Worm (Caenorhabditis elegans) whole organism, L3 larva: ENCODE results near the gene T14G12.11.

Experiments used
- aly-2 ChIP-seq: fragments of 150-350 bp; optimal IDR thresholded peaks from 2 replicates; lab custom pipeline; 2014; ENCODE audit warnings: missing biosample characterization, missing genetic modification characterization
- ama-1 ChIP-seq: fragments of 150-350 bp; optimal IDR thresholded peaks from 2 replicates; lab custom pipeline; 2018
- ceh-16 ChIP-seq: sonication (generic microtip); optimal IDR thresholded peaks from 2 replicates; lab custom pipeline; 2017; ENCODE audit warnings: missing biosample characterization, missing genetic modification characterization
- ceh-28 ChIP-seq: fragments of 150-350 bp; optimal IDR thresholded peaks from 2 replicates; lab custom pipeline; 2014; ENCODE audit warnings: missing biosample characterization, missing genetic modification reagents, missing genetic modification characterization
- daf-12 ChIP-seq: fragments of 150-350 bp; optimal IDR thresholded peaks from 2 replicates; lab custom pipeline; 2014; ENCODE audit warnings: missing biosample characterization, missing genetic modification reagents, missing genetic modification characterization
- egl-27 ChIP-seq: sonication (generic microtip); optimal IDR thresholded peaks from 4 replicates; lab custom pipeline; 2017; ENCODE audit warnings: missing biosample characterization, missing genetic modification reagents, missing genetic modification characterization
- egl-5 ChIP-seq: fragments of 150-350 bp; optimal IDR thresholded peaks from 2 replicates; lab custom pipeline; 2017; ENCODE audit warnings: missing biosample characterization, missing genetic modification reagents, missing genetic modification characterization, inconsistent platforms
- elt-1 ChIP-seq: fragments of 150-350 bp; optimal IDR thresholded peaks from 2 replicates; lab custom pipeline; 2014; ENCODE audit warnings: missing biosample characterization, missing genetic modification characterization
- elt-2 ChIP-seq: sonication (generic microtip); optimal IDR thresholded peaks from 2 replicates; lab custom pipeline; 2016; ENCODE audit warnings: missing genetic modification reagents, mild to moderate bottlenecking, missing genetic modification characterization, missing compliant biosample characterization
- elt-3 ChIP-seq, 3 experiments: fragments of 150-350 bp in 1 of 3; sonication (generic microtip) in 2 of 3; optimal IDR thresholded peaks; 2 replicates in 2 of 3; 4 replicates in 1 of 3; lab custom pipeline; 2014 to 2017; ENCODE audit warnings: missing biosample characterization in 3 of 3, missing genetic modification characterization in 3 of 3
- eor-1 ChIP-seq, 2 experiments: fragments of 150-350 bp; optimal IDR thresholded peaks; 2 replicates each; lab custom pipeline; 2014 to 2018; ENCODE audit warnings: missing biosample characterization in 2 of 2, missing genetic modification characterization in 2 of 2
- fkh-10 ChIP-seq: sonication (generic microtip); optimal IDR thresholded peaks from 2 replicates; lab custom pipeline; 2017; ENCODE audit warnings: missing biosample characterization, missing genetic modification reagents, missing genetic modification characterization
- fkh-2 ChIP-seq: fragments of 150-350 bp; optimal IDR thresholded peaks from 2 replicates; lab custom pipeline; 2014; ENCODE audit warnings: missing biosample characterization, missing genetic modification reagents, missing genetic modification characterization
- fos-1 ChIP-seq: fragments of 150-350 bp; optimal IDR thresholded peaks from 2 replicates; lab custom pipeline; 2014; ENCODE audit warnings: missing biosample characterization, missing genetic modification characterization
- hmg-11 ChIP-seq: sonication (generic microtip); optimal IDR thresholded peaks from 2 replicates; lab custom pipeline; 2016; ENCODE audit warnings: missing genetic modification characterization, missing compliant biosample characterization
- lin-15B ChIP-seq: fragments of 150-350 bp; optimal IDR thresholded peaks from 2 replicates; lab custom pipeline; 2014; ENCODE audit warnings: missing biosample characterization, missing genetic modification characterization
- lin-39 ChIP-seq: fragments of 150-350 bp; optimal IDR thresholded peaks from 2 replicates; lab custom pipeline; 2018; ENCODE audit warnings: missing biosample characterization, missing genetic modification reagents, missing genetic modification characterization
- lsy-12 ChIP-seq: sonication (generic microtip); optimal IDR thresholded peaks from 2 replicates; lab custom pipeline; 2016; ENCODE audit warnings: mild to moderate bottlenecking, missing genetic modification characterization, missing compliant biosample characterization
- mdl-1 ChIP-seq: fragments of 150-350 bp; optimal IDR thresholded peaks from 2 replicates; lab custom pipeline; 2014; ENCODE audit warnings: missing biosample characterization, missing genetic modification characterization
- nfya-1 ChIP-seq: sonication (generic microtip); optimal IDR thresholded peaks from 2 replicates; lab custom pipeline; 2017; ENCODE audit warnings: missing genetic modification characterization, mild to moderate bottlenecking, missing compliant biosample characterization, antibody characterized with exemption, moderate library complexity; ENCODE audit not compliant: insufficient read depth
- nhr-11 ChIP-seq: fragments of 150-350 bp; optimal IDR thresholded peaks from 2 replicates; lab custom pipeline; 2014; ENCODE audit warnings: missing biosample characterization, missing genetic modification characterization
- nhr-12 ChIP-seq: fragments of 150-350 bp; optimal IDR thresholded peaks from 2 replicates; lab custom pipeline; 2014; ENCODE audit warnings: missing biosample characterization, missing genetic modification characterization
- nhr-237 ChIP-seq: fragments of 150-350 bp; optimal IDR thresholded peaks from 2 replicates; lab custom pipeline; 2014; ENCODE audit warnings: missing biosample characterization, missing genetic modification characterization
- nhr-76 ChIP-seq: fragments of 150-350 bp; sonication (generic microtip); optimal IDR thresholded peaks from 5 replicates; lab custom pipeline; 2014; ENCODE audit warnings: missing biosample characterization, missing genetic modification characterization
- pha-4 ChIP-seq: fragments of 150-350 bp; optimal IDR thresholded peaks from 2 replicates; lab custom pipeline; 2014; ENCODE audit warnings: missing biosample characterization, missing genetic modification reagents, missing genetic modification characterization
- pqm-1 ChIP-seq: fragments of 150-350 bp; optimal IDR thresholded peaks from 2 replicates; lab custom pipeline; 2017; ENCODE audit warnings: missing biosample characterization, missing genetic modification characterization, inconsistent platforms
- sea-2 ChIP-seq: fragments of 150-350 bp; sonication (generic microtip); optimal IDR thresholded peaks from 4 replicates; lab custom pipeline; 2014; ENCODE audit warnings: missing biosample characterization, missing genetic modification reagents, missing genetic modification characterization
- skn-1 ChIP-seq: fragments of 150-350 bp; optimal IDR thresholded peaks from 2 replicates; lab custom pipeline; 2014; ENCODE audit warnings: missing biosample characterization, missing genetic modification characterization
- tbx-2 ChIP-seq: sonication (generic microtip); optimal IDR thresholded peaks from 2 replicates; lab custom pipeline; 2016; ENCODE audit warnings: mild to moderate bottlenecking, missing genetic modification characterization, missing compliant biosample characterization
- unc-39 ChIP-seq: sonication (generic microtip); optimal IDR thresholded peaks from 4 replicates; lab custom pipeline; 2017; ENCODE audit warnings: missing biosample characterization, missing genetic modification characterization
- zag-1 ChIP-seq: fragments of 150-350 bp; optimal IDR thresholded peaks from 2 replicates; lab custom pipeline; 2014; ENCODE audit warnings: missing biosample characterization, missing genetic modification characterization
- ztf-11 ChIP-seq: fragments of 150-350 bp; optimal IDR thresholded peaks from 2 replicates; lab custom pipeline; 2014; ENCODE audit warnings: missing biosample characterization, missing genetic modification characterization

Gene T14G12.11

DNA sequence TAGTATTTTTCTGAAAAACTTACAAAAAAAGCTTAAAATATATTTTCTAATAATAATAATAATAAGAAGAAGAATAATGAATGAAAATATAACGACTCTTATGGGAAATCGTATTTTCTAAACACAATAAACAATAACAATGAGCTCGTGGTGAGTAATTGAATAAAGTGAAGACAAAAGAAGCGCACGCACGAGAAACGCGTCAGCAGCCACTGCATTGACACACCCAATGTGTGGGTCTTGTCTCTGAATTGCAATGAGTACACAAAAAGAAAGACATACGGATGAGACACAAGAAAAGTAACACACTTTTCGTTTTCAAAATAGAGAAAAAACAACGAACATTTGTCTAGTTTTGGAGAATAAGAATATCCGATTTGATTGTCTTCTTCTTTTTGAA, 41.0 kb upstream of the T14G12.11 start, which contains the start of gene F35A5.8 (continued):
- TF ChIP-seq unc-39 (tag; lab: Kevin White, UChicago), result no peak
- TF ChIP-seq ceh-16 (tag; lab: Kevin White, UChicago), result no peak
- TF ChIP-seq sea-2 (GFP tag; lab: Kevin White, UChicago), result no peak
- TF ChIP-seq lin-15B, result peak; percentile 48
- no peak for TF ChIP-seq elt-3 (tag; optimal IDR thresholded peaks at IDR 0.05; lab: Kevin White, UChicago)

DNA sequence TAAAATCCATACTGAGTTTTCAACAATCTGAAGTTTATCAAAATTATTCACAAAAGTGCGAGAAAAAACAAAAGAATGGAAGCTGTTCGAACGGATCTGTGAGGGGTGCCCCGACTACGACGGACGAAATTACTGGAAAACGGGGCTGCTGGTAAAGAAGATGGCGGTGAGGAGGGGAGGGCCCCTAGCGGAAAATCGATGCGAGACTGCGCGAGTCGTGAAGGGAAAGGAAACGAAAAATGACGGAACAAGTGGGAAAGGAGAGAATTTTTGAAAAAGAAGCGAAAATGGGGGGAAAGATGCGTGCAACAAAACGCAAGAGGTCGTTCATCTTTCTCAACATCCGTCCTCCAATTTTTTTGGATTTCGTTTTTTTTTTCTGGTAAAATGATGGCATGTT, 40.4 kb upstream of the T14G12.11 start:
- peak; percentile 44 for TF ChIP-seq hmg-11 (tag; lab: Kevin White, UChicago)
- TF ChIP-seq lin-39 (tag; lab: Kevin White, UChicago), result peak; percentile 82
- peak; percentile 52 for TF ChIP-seq nfya-1 (tag; lab: Kevin White, UChicago)
- TF ChIP-seq nhr-237 (tag; lab: Kevin White, UChicago), result no peak
- TF ChIP-seq fkh-10, result peak; percentile 20
- TF ChIP-seq, all 47 proteins: peak for 4

DNA sequence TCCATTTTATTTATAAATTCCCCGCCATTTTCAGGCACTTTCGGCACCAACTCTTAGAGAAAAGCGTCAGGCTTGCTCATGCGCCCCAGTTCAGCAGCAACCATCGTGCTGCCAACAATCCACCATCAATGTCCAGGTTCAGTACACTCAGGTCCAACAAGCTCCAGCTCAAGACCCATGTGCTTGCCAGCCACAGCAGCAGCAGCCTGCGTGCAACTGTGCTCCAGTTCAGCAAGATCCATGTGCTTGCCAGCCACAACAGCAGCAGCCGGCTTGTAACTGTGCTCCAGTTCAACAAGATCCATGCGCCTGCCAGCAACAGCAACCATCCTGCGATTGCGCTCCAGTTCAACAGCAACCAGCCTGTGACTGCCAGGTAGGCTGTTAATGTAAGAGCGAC, 35.9 kb upstream of the T14G12.11 start:
- TF ChIP-seq eor-1 (tag; optimal IDR thresholded peaks at IDR 0.05; lab: Kevin White, UChicago), result no peak
- TF ChIP-seq lsy-12, result no peak
- TF ChIP-seq daf-12 (tag; lab: Kevin White, UChicago), result no peak
- TF ChIP-seq elt-2 (tag; lab: Kevin White, UChicago), result no peak
- TF ChIP-seq tbx-2, result no peak
- TF ChIP-seq ztf-11 (tag; lab: Kevin White, UChicago), result no peak
- no peak for TF ChIP-seq nhr-237 (tag; lab: Kevin White, UChicago)
- no peak for TF ChIP-seq pha-4 (tag; lab: Kevin White, UChicago)
- TF ChIP-seq, all 47 proteins: peak for 0

DNA sequence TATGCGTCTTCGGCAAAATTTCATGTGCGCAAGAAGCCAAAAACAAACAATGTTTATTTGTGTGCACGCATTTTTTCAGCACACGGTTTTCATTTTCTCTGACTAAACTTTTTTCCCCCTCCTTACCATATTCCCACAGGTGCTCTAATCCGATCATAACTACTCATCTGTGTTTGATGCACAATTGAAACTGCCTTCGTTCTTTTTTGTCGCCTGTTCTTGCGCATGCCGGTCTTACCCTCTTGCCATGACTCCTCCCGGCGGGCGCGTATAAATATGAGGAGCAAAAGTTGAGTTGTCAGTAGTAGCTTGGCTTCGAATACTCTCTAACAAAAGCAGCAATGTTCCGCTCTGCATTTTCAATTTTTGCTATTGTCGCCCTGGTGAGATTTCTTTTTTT, 35.5 kb upstream of the T14G12.11 start, which contains the start of gene abu-10:
Gene abu-10 (plus strand): TSS at position 301 of the 400 bp plus-strand sequence.
- TF ChIP-seq pha-4 (tag; lab: Kevin White, UChicago) (no peak), elt-1 (no peak), ama-1 (no peak), ceh-28 (tag; lab: Kevin White, UChicago) (no peak)

DNA sequence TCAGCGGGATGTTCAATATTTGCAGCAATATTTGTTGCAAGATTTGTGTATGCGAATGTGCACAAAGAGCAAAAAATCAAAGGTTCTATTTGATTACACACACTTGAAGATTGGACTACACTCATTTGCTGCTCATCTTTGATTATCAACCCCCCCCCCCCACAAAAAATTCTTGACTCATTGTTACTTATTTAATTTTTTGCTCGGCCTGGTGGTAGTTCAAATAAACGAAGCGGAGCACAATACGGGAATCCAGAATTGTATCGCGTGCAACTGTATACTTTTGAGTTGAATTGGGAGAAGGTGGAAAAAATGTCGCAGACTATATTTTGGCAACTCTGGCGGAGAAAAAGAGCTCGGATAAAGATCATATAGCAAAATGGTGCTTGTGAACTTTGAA, 33.3 kb upstream of the T14G12.11 start, which contains the start of gene F35A5.5:
Gene F35A5.5 (minus strand): TSS at position 101 of the 400 bp plus-strand sequence.
- TF ChIP-seq hmg-11 (tag; lab: Kevin White, UChicago) (no peak), aly-2 (tag; lab: Kevin White, UChicago) (no peak), ceh-16 (tag; lab: Kevin White, UChicago) (no peak), sea-2 (GFP tag; lab: Kevin White, UChicago) (no peak), fos-1 (tag; lab: Kevin White, UChicago) (no peak), nhr-12 (tag; lab: Kevin White, UChicago) (no peak), pqm-1 (tag; lab: Kevin White, UChicago) (no peak), nhr-76 (no peak), nhr-11 (tag; lab: Kevin White, UChicago) (no peak), unc-39 (tag; lab: Kevin White, UChicago) (no peak), zag-1 (tag; lab: Kevin White, UChicago) (no peak), fkh-2 (tag; lab: Kevin White, UChicago) (no peak), ama-1 (no peak), daf-12 (tag; lab: Kevin White, UChicago) (no peak), skn-1 (tag; lab: Kevin White, UChicago) (no peak), elt-3 (tag; optimal IDR thresholded peaks at IDR 0.05; lab: Kevin White, UChicago) (no peak), elt-1 (no peak), lin-39 (tag; lab: Kevin White, UChicago) (no peak), lin-15B (no peak), egl-27 (tag; lab: Kevin White, UChicago) (no peak)

DNA sequence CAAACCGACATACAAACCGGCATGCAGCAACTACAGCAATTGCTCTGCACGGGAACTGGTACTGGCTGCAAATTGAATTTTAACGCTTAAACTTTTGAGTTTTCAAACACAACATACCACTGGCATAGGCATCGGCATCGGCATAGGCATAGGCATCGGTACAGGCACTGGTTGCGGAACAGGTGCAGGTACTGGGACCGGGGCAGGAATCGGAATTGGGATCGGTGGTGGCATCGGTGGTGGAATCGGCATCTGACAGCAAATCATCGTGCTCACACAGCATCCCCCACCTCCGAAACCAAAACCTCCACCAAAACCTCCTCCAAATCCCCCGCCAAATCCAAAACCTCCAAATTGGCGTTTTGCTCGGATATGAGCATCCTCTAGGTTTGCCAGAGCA, 31.8 kb upstream of the T14G12.11 start:
- TF ChIP-seq pqm-1 (tag; lab: Kevin White, UChicago) (no peak), lin-39 (tag; lab: Kevin White, UChicago) (no peak), ama-1 (no peak), egl-27 (tag; lab: Kevin White, UChicago) (no peak), mdl-1 (no peak), egl-5 (no peak), fos-1 (tag; lab: Kevin White, UChicago) (no peak)
